Worm (Caenorhabditis elegans): ENCODE measurements around the gene K01G5.8.

- TF ChIP-seq ztf-11 (tag; optimal IDR thresholded peaks at IDR 0.05), result no peak
- no peak for TF ChIP-seq unc-62 (GFP tag; optimal IDR thresholded peaks at IDR 0.05)
Measured at ce11 chrIII:10721056-10721455, 19.5 kb downstream of the K01G5.8 start.

All from whole organism, L3 larva.